Fruit fly (Drosophila melanogaster) whole organism, wandering third instar larva: Measurements from ENCODE around the gene CG33267.
"Not testable (repeated sequence)": the region's sequence is repeated elsewhere in the genome, so short reads cannot be mapped to it uniquely, and the experiment has no call there.

Experiments used
- CG32264 ChIP-seq: fragments of 200-800 bp; sonication (Bioruptor generic); optimal IDR thresholded peaks from 2 replicates; lab custom pipeline; 2016; ENCODE audit warnings: missing biosample characterization, missing genetic modification characterization
- CrebA ChIP-seq: fragments of 200-800 bp; sonication (Bioruptor generic); optimal IDR thresholded peaks from 2 replicates; lab custom pipeline; 2016; ENCODE audit warnings: missing biosample characterization, mild to moderate bottlenecking, missing genetic modification characterization, borderline replicate concordance
- Dfd ChIP-seq: fragments of >200 bp; optimal IDR thresholded peaks from 2 replicates; lab custom pipeline; 2017; ENCODE audit warnings: missing biosample characterization, missing genetic modification characterization
- Dif ChIP-seq: fragments of 200-275, 200-300 bp; sonication (Bioruptor generic); optimal IDR thresholded peaks from 2 replicates; lab custom pipeline; 2018; ENCODE audit warnings: missing biosample characterization, missing genetic modification characterization; ENCODE audit not compliant: partially characterized antibody
- GATAd ChIP-seq: sonication (Bioruptor generic); optimal IDR thresholded peaks from 2 replicates; lab custom pipeline; 2016; ENCODE audit warnings: missing biosample characterization, missing genetic modification characterization
- HLH106 ChIP-seq: fragments of 200-800 bp; optimal IDR thresholded peaks from 3 replicates; lab custom pipeline; 2019; ENCODE audit warnings: missing biosample characterization, mild to moderate bottlenecking, missing genetic modification characterization, moderate library complexity
- Hnf4 ChIP-seq: fragments of 200-800 bp; sonication (Bioruptor generic); optimal IDR thresholded peaks from 2 replicates; lab custom pipeline; 2016; ENCODE audit warnings: missing biosample characterization, mild to moderate bottlenecking, missing genetic modification characterization
- Hr78 ChIP-seq: fragments of >200 bp; optimal IDR thresholded peaks from 2 replicates; lab custom pipeline; 2017; ENCODE audit warnings: missing biosample characterization, missing genetic modification characterization
- Jra ChIP-seq: sonication (Bioruptor generic); optimal IDR thresholded peaks from 2 replicates; lab custom pipeline; 2016; ENCODE audit warnings: missing biosample characterization, missing genetic modification characterization
- Mio ChIP-seq: sonication (Bioruptor generic); optimal IDR thresholded peaks from 2 replicates; lab custom pipeline; 2016; ENCODE audit warnings: missing biosample characterization, missing genetic modification characterization
- OdsH ChIP-seq: fragments of 200-800 bp; sonication (Bioruptor generic); optimal IDR thresholded peaks from 2 replicates; lab custom pipeline; 2016; ENCODE audit warnings: missing biosample characterization, mild to moderate bottlenecking, missing genetic modification characterization
- Rel ChIP-seq, 2 experiments: fragments of 200-800 bp; sonication (Bioruptor generic) in 1 of 2; optimal IDR thresholded peaks; 2 replicates in 1 of 2; 3 replicates in 1 of 2; lab custom pipeline; 2016 to 2019; ENCODE audit warnings: mild to moderate bottlenecking in 2 of 2, missing biosample characterization in 2 of 2, missing genetic modification characterization in 2 of 2, moderate library complexity in 1 of 2
- Sp1 ChIP-seq: fragments of 200-800 bp; sonication (Bioruptor generic); optimal IDR thresholded peaks from 3 replicates; lab custom pipeline; 2019; ENCODE audit warnings: missing biosample characterization, mild to moderate bottlenecking, missing genetic modification characterization, moderate library complexity
- br ChIP-seq: fragments of 200-800 bp; sonication (Bioruptor generic); optimal IDR thresholded peaks from 2 replicates; lab custom pipeline; 2016; ENCODE audit warnings: missing biosample characterization, missing genetic modification characterization
- brk ChIP-seq: fragments of 200-800 bp; sonication (Bioruptor generic); optimal IDR thresholded peaks from 2 replicates; lab custom pipeline; 2016; ENCODE audit warnings: missing biosample characterization, mild to moderate bottlenecking, missing genetic modification characterization
- dl ChIP-seq, 2 experiments: fragments of 175-275, 200-275 bp in 1 of 2; fragments of 200-275 bp in 1 of 2; sonication (Bioruptor generic); optimal IDR thresholded peaks; lab custom pipeline; 2018; ENCODE audit warnings: mild to moderate bottlenecking in 2 of 2, missing biosample characterization in 2 of 2, missing genetic modification characterization in 2 of 2, moderate library complexity in 2 of 2; ENCODE audit not compliant: partially characterized antibody in 2 of 2, insufficient read depth in 1 of 2
- dsf ChIP-seq: sonication (Bioruptor generic); optimal IDR thresholded peaks from 2 replicates; lab custom pipeline; 2016; ENCODE audit warnings: missing biosample characterization, missing genetic modification characterization, borderline replicate concordance
- ey ChIP-seq: fragments of 200-800 bp; sonication (Bioruptor generic); optimal IDR thresholded peaks from 2 replicates; lab custom pipeline; 2016; ENCODE audit warnings: missing biosample characterization, missing genetic modification characterization
- foxo ChIP-seq, 2 experiments: fragments of 200-800 bp; sonication (Bioruptor generic); optimal IDR thresholded peaks; 2 replicates in 1 of 2; 3 replicates in 1 of 2; lab custom pipeline; 2016 to 2017; ENCODE audit warnings: missing biosample characterization in 2 of 2, missing genetic modification characterization in 2 of 2
- fru ChIP-seq: fragments of 200-800 bp; sonication (Bioruptor generic); optimal IDR thresholded peaks from 3 replicates; lab custom pipeline; 2016; ENCODE audit warnings: missing biosample characterization, mild to moderate bottlenecking, missing genetic modification characterization
- h ChIP-seq: fragments of 200-800 bp; sonication (Bioruptor generic); optimal IDR thresholded peaks from 3 replicates; lab custom pipeline; 2016; ENCODE audit warnings: missing biosample characterization, mild to moderate bottlenecking, missing genetic modification characterization
- lola ChIP-seq: fragments of >200 bp; optimal IDR thresholded peaks from 2 replicates; lab custom pipeline; 2017; ENCODE audit warnings: missing biosample characterization, missing genetic modification characterization
- pan ChIP-seq: fragments of >200 bp; optimal IDR thresholded peaks from 2 replicates; lab custom pipeline; 2017
- psq ChIP-seq: fragments of 200-800 bp; sonication (Bioruptor generic); optimal IDR thresholded peaks from 3 replicates; lab custom pipeline; 2017; ENCODE audit warnings: missing biosample characterization, mild to moderate bottlenecking, missing genetic modification characterization, moderate library complexity
- rgr ChIP-seq: fragments of 200-800 bp; sonication (Bioruptor generic); optimal IDR thresholded peaks from 3 replicates; lab custom pipeline; 2016; ENCODE audit warnings: missing biosample characterization, mild to moderate bottlenecking, missing genetic modification characterization
- sage ChIP-seq: fragments of 200-800 bp; sonication (Bioruptor generic); optimal IDR thresholded peaks from 2 replicates; lab custom pipeline; 2016; ENCODE audit warnings: missing biosample characterization, mild to moderate bottlenecking, missing genetic modification characterization
- sv ChIP-seq: fragments of 200-800 bp; sonication (Bioruptor generic); optimal IDR thresholded peaks from 3 replicates; lab custom pipeline; 2016; ENCODE audit warnings: missing biosample characterization, missing genetic modification characterization
- tai ChIP-seq: sonication (Bioruptor generic); optimal IDR thresholded peaks from 2 replicates; lab custom pipeline; 2016; ENCODE audit warnings: missing biosample characterization, missing genetic modification characterization
- usp ChIP-seq: fragments of >200 bp; optimal IDR thresholded peaks from 2 replicates; lab custom pipeline; 2017; ENCODE audit warnings: missing biosample characterization, missing genetic modification characterization
- woc ChIP-seq: sonication (Bioruptor generic); optimal IDR thresholded peaks from 2 replicates; lab custom pipeline; 2016; ENCODE audit warnings: missing biosample characterization, mild to moderate bottlenecking, missing genetic modification characterization

CG33267 gene

dm6 chr3L:11561946-11562760, 2.1 kb upstream of the CG33267 start, which contains the start of the genes CG7394 and Mob2 (continued):
- TF ChIP-seq CG32264: peak; percentile 73
- no peak for TF ChIP-seq dl (GFP tag; optimal IDR thresholded peaks at IDR 0.05; lab: Kevin White, UChicago; ENCODE audit: insufficient read depth in 1 of 2, partially characterized antibody in 2 of 2)
- TF ChIP-seq Dif (GFP tag; lab: Kevin White, UChicago): no peak
- peak; percentile 87 for TF ChIP-seq sv (GFP tag; lab: Kevin White, UChicago)
- peak; percentile 65 for TF ChIP-seq pan
- peak; percentile 23 to 92 for TF ChIP-seq foxo (GFP tag; optimal IDR thresholded peaks at IDR 0.05; lab: Kevin White, UChicago)
- TF ChIP-seq br (GFP tag; lab: Kevin White, UChicago): peak; percentile 84
- TF ChIP-seq brk (GFP tag; lab: Kevin White, UChicago): peak; percentile 97
- peak; percentile 86 for TF ChIP-seq woc (GFP tag; lab: Kevin White, UChicago)
- peak; percentile 87 for TF ChIP-seq HLH106

- TF ChIP-seq Rel (GFP tag; optimal IDR thresholded peaks at IDR 0.05; lab: Kevin White, UChicago): no peak
- no peak for TF ChIP-seq Rel (tag; optimal IDR thresholded peaks at IDR 0.05; lab: Kevin White, UChicago)
- TF ChIP-seq Dif (GFP tag; lab: Kevin White, UChicago): no peak
- no peak for TF ChIP-seq pan
- no peak for TF ChIP-seq lola (GFP tag; lab: Kevin White, UChicago)
Observed at dm6 chr3L:11574563-11574962, 10.3 kb downstream of the CG33267 start, which contains the start of gene CG33490. TSS of gene CG33490 (minus strand) at chr3L:11574663.

- not testable (repeated sequence) for TF ChIP-seq brk, h, Dfd (GFP tag; lab: Kevin White, UChicago)
Observed at dm6 chr3L:11576944-11577343, 12.7 kb downstream of the CG33267 start, which contains the start of gene CG33489. TSS of gene CG33489 (minus strand) at chr3L:11577044.

dm6 chr3L:11577395-11577794, 13.1 kb downstream of the CG33267 start, which contains the start of gene CG33271:
TSS of gene CG33271 (minus strand) at chr3L:11577495.
- no peak for TF ChIP-seq Mio (GFP tag; lab: Kevin White, UChicago)
- TF ChIP-seq ey: no peak
- TF ChIP-seq Dif (GFP tag; lab: Kevin White, UChicago): no peak
- TF ChIP-seq dsf: no peak
- TF ChIP-seq psq: no peak
- no peak for TF ChIP-seq sage (GFP tag; lab: Kevin White, UChicago)
- no peak for TF ChIP-seq h (GFP tag; lab: Kevin White, UChicago)
- TF ChIP-seq sv (GFP tag; lab: Kevin White, UChicago): no peak
- no peak for TF ChIP-seq fru (GFP tag; lab: Kevin White, UChicago)
- no peak for TF ChIP-seq Dfd (GFP tag; lab: Kevin White, UChicago)
- no peak for TF ChIP-seq usp
- TF ChIP-seq Jra (GFP tag; lab: Kevin White, UChicago): no peak
- TF ChIP-seq rgr: no peak
- TF ChIP-seq tai (GFP tag; lab: Kevin White, UChicago): no peak
- TF ChIP-seq, all 38 proteins: peak for 0

- TF ChIP-seq Dfd (GFP tag; lab: Kevin White, UChicago) (no peak), CrebA (GFP tag; lab: Kevin White, UChicago) (no peak), brk (GFP tag; lab: Kevin White, UChicago) (no peak), HLH106 (no peak), CG32264 (no peak), Sp1 (GFP tag; lab: Kevin White, UChicago) (no peak), Hr78 (no peak), ey (no peak), pan (no peak), Hnf4 (GFP tag; lab: Kevin White, UChicago) (no peak), br (GFP tag; lab: Kevin White, UChicago) (no peak), OdsH (GFP tag; lab: Kevin White, UChicago) (no peak), tai (GFP tag; lab: Kevin White, UChicago) (no peak), Dif (GFP tag; lab: Kevin White, UChicago) (no peak), GATAd (GFP tag; lab: Kevin White, UChicago) (no peak)
Observed at dm6 chr3L:11578211-11578673, 14.0 kb downstream of the CG33267 start, which contains the start of gene CG33270. TSS of gene CG33270 (minus strand) at chr3L:11578623.
